Worm (Caenorhabditis elegans) whole organism, late embryonic: ENCODE measurements around the gene sdz-36.

Experiments
- C08G9.2 ChIP-seq: sonication (generic microtip); optimal IDR thresholded peaks from 2 replicates; lab custom pipeline; 2016; ENCODE audit warnings: mild to moderate bottlenecking, missing genetic modification characterization, moderate library complexity, missing compliant biosample characterization
- K02D7.2 ChIP-seq: sonication (generic microtip); optimal IDR thresholded peaks from 2 replicates; lab custom pipeline; 2017; ENCODE audit warnings: mild to moderate bottlenecking, missing genetic modification characterization, missing compliant biosample characterization
- K09A11.1 ChIP-seq: sonication (generic microtip); optimal IDR thresholded peaks from 2 replicates; lab custom pipeline; 2017; ENCODE audit warnings: antibody characterized with exemption, mild to moderate bottlenecking, missing genetic modification characterization, missing compliant biosample characterization; ENCODE audit not compliant: insufficient read depth
- Y22D7AL.16 ChIP-seq: sonication (generic microtip); optimal IDR thresholded peaks from 2 replicates; lab custom pipeline; 2016; ENCODE audit warnings: missing genetic modification characterization, missing compliant biosample characterization
- ahr-1 ChIP-seq: sonication (generic microtip); optimal IDR thresholded peaks from 2 replicates; lab custom pipeline; 2016; ENCODE audit warnings: missing genetic modification characterization, missing compliant biosample characterization
- ceh-18 ChIP-seq: sonication (generic microtip); optimal IDR thresholded peaks from 2 replicates; lab custom pipeline; 2016; ENCODE audit warnings: missing genetic modification characterization, missing compliant biosample characterization
- ceh-19 ChIP-seq: fragments of 200-800 bp; sonication (Bioruptor generic); optimal IDR thresholded peaks from 2 replicates; lab custom pipeline; 2018; ENCODE audit warnings: mild to moderate bottlenecking, missing genetic modification characterization, missing compliant biosample characterization
- ceh-2 ChIP-seq: sonication (generic microtip); optimal IDR thresholded peaks from 2 replicates; lab custom pipeline; 2016; ENCODE audit warnings: missing genotype, missing genetic modification characterization, missing compliant biosample characterization
- ceh-30 ChIP-seq: fragments of 150-350 bp; optimal IDR thresholded peaks from 2 replicates; lab custom pipeline; 2014; ENCODE audit warnings: missing biosample characterization, missing genetic modification characterization
- ceh-31 ChIP-seq: sonication (generic microtip); optimal IDR thresholded peaks from 2 replicates; lab custom pipeline; 2016; ENCODE audit warnings: missing genetic modification characterization, missing compliant biosample characterization
- ceh-34 ChIP-seq: sonication (generic microtip); optimal IDR thresholded peaks from 2 replicates; lab custom pipeline; 2016; ENCODE audit warnings: mild to moderate bottlenecking, missing genetic modification characterization, missing compliant biosample characterization
- ceh-9 ChIP-seq: sonication (generic microtip); optimal IDR thresholded peaks from 2 replicates; lab custom pipeline; 2016; ENCODE audit warnings: mild to moderate bottlenecking, missing genetic modification characterization, inconsistent platforms, missing compliant biosample characterization
- che-1 ChIP-seq: sonication (generic microtip); optimal IDR thresholded peaks from 2 replicates; lab custom pipeline; 2016; ENCODE audit warnings: mild to moderate bottlenecking, missing genetic modification characterization, missing compliant biosample characterization
- dve-1 ChIP-seq: sonication (generic microtip); optimal IDR thresholded peaks from 2 replicates; lab custom pipeline; 2017; ENCODE audit warnings: antibody characterized with exemption, mild to moderate bottlenecking, missing genetic modification characterization, missing compliant biosample characterization
- elt-2 ChIP-seq: sonication (generic microtip); optimal IDR thresholded peaks from 2 replicates; lab custom pipeline; 2016; ENCODE audit warnings: missing genetic modification reagents, missing genetic modification characterization, missing compliant biosample characterization
- fkh-6 ChIP-seq: sonication (generic microtip); optimal IDR thresholded peaks from 2 replicates; lab custom pipeline; 2016; ENCODE audit warnings: missing genetic modification characterization, missing compliant biosample characterization
- hlh-13 ChIP-seq: fragments of 200-800 bp; sonication (Bioruptor generic); optimal IDR thresholded peaks from 2 replicates; lab custom pipeline; 2018; ENCODE audit warnings: mild to moderate bottlenecking, missing genetic modification characterization, missing compliant biosample characterization
- hlh-15 ChIP-seq: sonication (generic microtip); optimal IDR thresholded peaks from 2 replicates; lab custom pipeline; 2016; ENCODE audit warnings: missing genetic modification characterization, missing compliant biosample characterization
- hlh-8 ChIP-seq: sonication (generic microtip); optimal IDR thresholded peaks from 2 replicates; lab custom pipeline; 2016; ENCODE audit warnings: missing genotype, missing genetic modification characterization, missing compliant biosample characterization
- lin-11 ChIP-seq: fragments of 200-800 bp; sonication (Bioruptor generic); optimal IDR thresholded peaks from 2 replicates; lab custom pipeline; 2018; ENCODE audit warnings: mild to moderate bottlenecking, missing genetic modification characterization, missing compliant biosample characterization
- mec-3 ChIP-seq: sonication (generic microtip); optimal IDR thresholded peaks from 2 replicates; lab custom pipeline; 2016; ENCODE audit warnings: borderline replicate concordance, missing genetic modification characterization, missing compliant biosample characterization
- npax-4 ChIP-seq: sonication (generic microtip); optimal IDR thresholded peaks from 2 replicates; lab custom pipeline; 2016; ENCODE audit warnings: missing genetic modification characterization, missing compliant biosample characterization
- odd-2 ChIP-seq: sonication (generic microtip); optimal IDR thresholded peaks from 2 replicates; lab custom pipeline; 2017; ENCODE audit warnings: antibody characterized with exemption, mild to moderate bottlenecking, missing genetic modification characterization, missing compliant biosample characterization
- pag-3 ChIP-seq: sonication (generic microtip); optimal IDR thresholded peaks from 2 replicates; lab custom pipeline; 2016; ENCODE audit warnings: missing compliant biosample characterization, missing genetic modification characterization, borderline replicate concordance
- pat-9 ChIP-seq: fragments of 200-800 bp; sonication (Bioruptor generic); optimal IDR thresholded peaks from 2 replicates; lab custom pipeline; 2018; ENCODE audit warnings: mild to moderate bottlenecking, missing genetic modification characterization, moderate library complexity, missing compliant biosample characterization
- sox-2 ChIP-seq: fragments of 200-800 bp; sonication (Bioruptor generic); IDR thresholded peaks from 2 replicates; pipeline ENCODE4 v1.3.6; 2022; ENCODE audit warnings: missing genetic modification reagents, missing genetic modification characterization, missing compliant biosample characterization
- tbx-2 ChIP-seq: sonication (generic microtip); optimal IDR thresholded peaks from 2 replicates; lab custom pipeline; 2016; ENCODE audit warnings: missing genetic modification characterization, missing compliant biosample characterization
- tbx-7 ChIP-seq: sonication (generic microtip); optimal IDR thresholded peaks from 2 replicates; lab custom pipeline; 2016; ENCODE audit warnings: missing genotype, missing genetic modification characterization, missing compliant biosample characterization
- ttx-3 ChIP-seq: sonication (generic microtip); optimal IDR thresholded peaks from 2 replicates; lab custom pipeline; 2016; ENCODE audit warnings: missing genetic modification reagents, missing genetic modification characterization, missing compliant biosample characterization
- unc-86 ChIP-seq: sonication (generic microtip); optimal IDR thresholded peaks from 2 replicates; lab custom pipeline; 2016; ENCODE audit warnings: missing genetic modification characterization, missing compliant biosample characterization
- zip-5 ChIP-seq: sonication (generic microtip); optimal IDR thresholded peaks from 2 replicates; lab custom pipeline; 2016; ENCODE audit warnings: missing genetic modification characterization, missing compliant biosample characterization
- ztf-16 ChIP-seq: sonication (generic microtip); optimal IDR thresholded peaks from 2 replicates; lab custom pipeline; 2017; ENCODE audit warnings: missing genetic modification characterization, missing compliant biosample characterization

Gene sdz-36

ce11 chrIV:9735750-9736149 lies 45.0 kb downstream of the sdz-36 start:
- TF ChIP-seq mec-3 (tag; lab: Kevin White, UChicago), result no peak
- no peak for TF ChIP-seq Y22D7AL.16 (tag; lab: Kevin White, UChicago)
- TF ChIP-seq hlh-8 (tag; lab: Kevin White, UChicago), result no peak
- TF ChIP-seq ceh-34 (tag; lab: Kevin White, UChicago), result no peak
- peak; percentile 64 for TF ChIP-seq elt-2 (tag; lab: Kevin White, UChicago)

- TF ChIP-seq elt-2 (tag; lab: Kevin White, UChicago) (peak; percentile 31), ztf-16 (no peak)
Observed at ce11 chrIV:9737204-9737790, 46.6 kb downstream of the sdz-36 start, which contains the start of gene cka-1. cka-1 (minus strand) TSS chrIV:9737621.

ce11 chrIV:9738194-9738593 lies 47.5 kb downstream of the sdz-36 start, which contains the start of gene C28D4.10:
C28D4.10 (plus strand) TSS chrIV:9738494.
- TF ChIP-seq ceh-18 (tag; lab: Kevin White, UChicago) (no peak), ztf-16 (no peak), ceh-31 (tag; lab: Kevin White, UChicago) (no peak), lin-11 (tag; lab: Kevin White, UChicago) (no peak), C08G9.2 (tag; lab: Kevin White, UChicago) (no peak), zip-5 (tag; lab: Kevin White, UChicago) (no peak), ceh-19 (no peak), ceh-2 (tag; lab: Kevin White, UChicago) (no peak), hlh-15 (tag; lab: Kevin White, UChicago) (no peak), fkh-6 (tag; lab: Kevin White, UChicago) (no peak), ahr-1 (tag; lab: Kevin White, UChicago) (no peak), ceh-30 (tag; lab: Kevin White, UChicago) (no peak)

ce11 chrIV:9739001-9739400 lies 48.3 kb downstream of the sdz-36 start:
- TF ChIP-seq unc-86 (tag; lab: Kevin White, UChicago), result no peak
- TF ChIP-seq K02D7.2 (tag; lab: Kevin White, UChicago), result no peak
- TF ChIP-seq Y22D7AL.16 (tag; lab: Kevin White, UChicago), result no peak
- no peak for TF ChIP-seq tbx-2
- TF ChIP-seq dve-1 (tag; lab: Kevin White, UChicago), result no peak
- no peak for TF ChIP-seq pag-3 (tag; lab: Kevin White, UChicago)
- no peak for TF ChIP-seq hlh-13 (GFP tag; lab: Kevin White, UChicago)
- no peak for TF ChIP-seq K09A11.1
- no peak for TF ChIP-seq sox-2 (GFP tag; lab: Robert Waterston, UW)
- TF ChIP-seq pat-9 (tag; lab: Kevin White, UChicago), result no peak
- TF ChIP-seq tbx-7 (tag; lab: Kevin White, UChicago), result no peak
- no peak for TF ChIP-seq lin-11 (tag; lab: Kevin White, UChicago)
- TF ChIP-seq ttx-3, result no peak
- TF ChIP-seq che-1 (tag; lab: Kevin White, UChicago), result no peak
- TF ChIP-seq npax-4 (tag; lab: Kevin White, UChicago), result no peak
- no peak for TF ChIP-seq elt-2 (tag; lab: Kevin White, UChicago)
- no peak for TF ChIP-seq odd-2 (tag; lab: Kevin White, UChicago)
- TF ChIP-seq ahr-1 (tag; lab: Kevin White, UChicago), result no peak
- no peak for TF ChIP-seq ceh-9 (tag; lab: Kevin White, UChicago)
